Worm (Caenorhabditis elegans) whole organism, young adult: Measurements from ENCODE around the gene sup-36.

Source experiments
- B0019.2 ChIP-seq: fragments of 200-800 bp; sonication (Bioruptor generic); conservative IDR thresholded peaks from 2 replicates; pipeline ENCODE4 v1.3.6; 2022; ENCODE audit warnings: missing genetic modification reagents, missing genetic modification characterization, missing compliant biosample characterization
- aptf-2 ChIP-seq: fragments of 200-800 bp; sonication (Bioruptor generic); conservative IDR thresholded peaks from 2 replicates; pipeline ENCODE4 v1.3.6; 2022; ENCODE audit warnings: missing genetic modification reagents, missing genetic modification characterization, missing compliant biosample characterization
- atf-7 ChIP-seq: sonication (generic microtip); optimal IDR thresholded peaks from 2 replicates; lab custom pipeline; 2017; ENCODE audit warnings: mild to moderate bottlenecking, missing genetic modification characterization, missing compliant biosample characterization
- die-1 ChIP-seq: sonication (generic microtip); optimal IDR thresholded peaks from 2 replicates; lab custom pipeline; 2016; ENCODE audit warnings: missing genotype, mild to moderate bottlenecking, missing genetic modification characterization, missing compliant biosample characterization
- lin-40 ChIP-seq: sonication (generic microtip); optimal IDR thresholded peaks from 2 replicates; lab custom pipeline; 2016; ENCODE audit warnings: missing genetic modification characterization, mild to moderate bottlenecking, missing compliant biosample characterization, missing genotype, missing genetic modification reagents
- unc-62 ChIP-seq: fragments of 150-350 bp; optimal IDR thresholded peaks from 2 replicates; lab custom pipeline; 2014; ENCODE audit warnings: missing biosample characterization, missing genetic modification reagents, missing genetic modification characterization

DNA sequence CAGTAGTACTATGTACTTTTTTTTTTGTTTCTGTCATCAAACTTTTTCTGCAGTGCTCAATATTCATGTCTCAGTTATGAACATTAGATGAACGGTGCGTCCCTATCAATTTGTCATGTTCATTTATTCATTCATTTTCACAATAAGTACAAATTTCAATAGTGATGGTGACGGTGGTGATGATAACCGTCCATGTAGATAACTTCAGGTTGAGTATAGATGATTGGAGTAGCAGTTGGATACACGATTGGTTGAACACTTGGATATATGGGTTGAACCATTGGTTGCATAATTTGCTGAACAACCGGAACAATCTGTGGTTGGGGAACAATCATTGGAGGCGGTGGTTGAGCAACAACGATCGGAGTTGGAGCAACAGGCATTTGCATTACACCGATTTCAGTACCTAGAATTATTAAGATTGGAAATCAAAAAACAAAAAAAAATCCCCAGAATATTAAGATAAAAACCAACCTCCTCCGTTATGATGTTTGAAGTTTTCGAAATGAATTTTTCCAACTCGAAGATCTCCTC is 13.3 kb upstream of the sup-36 start:
- TF ChIP-seq atf-7 (no peak), unc-62 (GFP tag; lab: Kevin White, UChicago) (no peak), die-1 (tag; lab: Kevin White, UChicago) (no peak), B0019.2 (GFP tag; lab: Robert Waterston, UW) (no peak), lin-40 (no peak), aptf-2 (GFP tag; lab: Robert Waterston, UW) (no peak)
